Worm (Caenorhabditis elegans): Measurements from ENCODE around the gene Y55F3BR.10.
A peak's percentile ranks its signal among the peaks of the same experiment; 100 is the strongest.

- TF ChIP-seq ces-1 (GFP tag; optimal IDR thresholded peaks at IDR 0.05) = no peak
- TF ChIP-seq unc-120 (tag; optimal IDR thresholded peaks at IDR 0.05; ENCODE audit: poor library complexity, severe bottlenecking) = peak; percentile 60
- TF ChIP-seq drap-1 (GFP tag; optimal IDR thresholded peaks at IDR 0.05) = peak; percentile 68
These were observed 10.4 kb downstream of the Y55F3BR.10 start for ce11 chrIV:842630-843029.

Measured in whole organism, mixed stage, embryonic.